Worm (Caenorhabditis elegans): ENCODE data around the gene F09E10.6.

- TF ChIP-seq ceh-2 (tag; optimal IDR thresholded peaks at IDR 0.05) (no peak), che-1 (tag; optimal IDR thresholded peaks at IDR 0.05) (no peak), fkh-6 (tag; optimal IDR thresholded peaks at IDR 0.05) (no peak), unc-55 (GFP tag; optimal IDR thresholded peaks at IDR 0.05) (no peak), pha-2 (tag; optimal IDR thresholded peaks at IDR 0.05) (no peak), ama-1 (optimal IDR thresholded peaks at IDR 0.05) (no peak), gmeb-2 (tag; optimal IDR thresholded peaks at IDR 0.05) (no peak), lin-11 (tag; optimal IDR thresholded peaks at IDR 0.05) (no peak), K09A11.1 (tag; optimal IDR thresholded peaks at IDR 0.05; ENCODE audit: insufficient read depth) (no peak), sdc-2 (tag; optimal IDR thresholded peaks at IDR 0.05) (no peak)
These were observed 19.5 kb downstream of the F09E10.6 start for ce11 chrX:1477932-1478331.
